Fruit fly (Drosophila melanogaster) whole organism, wandering third instar larva: ENCODE data around the gene CG6276.
A peak's percentile ranks its signal among the peaks of the same experiment; 100 is the strongest.

Experiments used
- Abd-B ChIP-seq: fragments of >200 bp; optimal IDR thresholded peaks from 2 replicates; lab custom pipeline; 2017; ENCODE audit warnings: missing biosample characterization, missing genetic modification characterization
- CG32264 ChIP-seq: fragments of 200-800 bp; sonication (Bioruptor generic); optimal IDR thresholded peaks from 2 replicates; lab custom pipeline; 2016; ENCODE audit warnings: missing biosample characterization, missing genetic modification characterization
- CG9705 ChIP-seq: fragments of 200-800 bp; sonication (Bioruptor generic); optimal IDR thresholded peaks from 2 replicates; lab custom pipeline; 2018; ENCODE audit warnings: missing biosample characterization, mild to moderate bottlenecking, missing genetic modification characterization
- CrebA ChIP-seq: fragments of 200-800 bp; sonication (Bioruptor generic); optimal IDR thresholded peaks from 2 replicates; lab custom pipeline; 2016; ENCODE audit warnings: missing biosample characterization, mild to moderate bottlenecking, missing genetic modification characterization, borderline replicate concordance
- Dfd ChIP-seq: fragments of >200 bp; optimal IDR thresholded peaks from 2 replicates; lab custom pipeline; 2017; ENCODE audit warnings: missing biosample characterization, missing genetic modification characterization
- Dif ChIP-seq: fragments of 200-275, 200-300 bp; sonication (Bioruptor generic); optimal IDR thresholded peaks from 2 replicates; lab custom pipeline; 2018; ENCODE audit warnings: missing biosample characterization, missing genetic modification characterization; ENCODE audit not compliant: partially characterized antibody
- GATAd ChIP-seq: sonication (Bioruptor generic); optimal IDR thresholded peaks from 2 replicates; lab custom pipeline; 2016; ENCODE audit warnings: missing biosample characterization, missing genetic modification characterization
- HLH106 ChIP-seq: fragments of 200-800 bp; optimal IDR thresholded peaks from 3 replicates; lab custom pipeline; 2019; ENCODE audit warnings: missing biosample characterization, mild to moderate bottlenecking, missing genetic modification characterization, moderate library complexity
- Hnf4 ChIP-seq: fragments of 200-800 bp; sonication (Bioruptor generic); optimal IDR thresholded peaks from 2 replicates; lab custom pipeline; 2016; ENCODE audit warnings: missing biosample characterization, mild to moderate bottlenecking, missing genetic modification characterization
- Hr78 ChIP-seq: fragments of >200 bp; optimal IDR thresholded peaks from 2 replicates; lab custom pipeline; 2017; ENCODE audit warnings: missing biosample characterization, missing genetic modification characterization
- Hr83 ChIP-seq: fragments of 200-300 bp; sonication (Bioruptor generic); optimal IDR thresholded peaks from 2 replicates; lab custom pipeline; 2016; ENCODE audit warnings: missing biosample characterization, mild to moderate bottlenecking, missing genetic modification characterization, moderate library complexity; ENCODE audit not compliant: poor library complexity, severe bottlenecking
- Jra ChIP-seq: sonication (Bioruptor generic); optimal IDR thresholded peaks from 2 replicates; lab custom pipeline; 2016; ENCODE audit warnings: missing biosample characterization, missing genetic modification characterization
- Mio ChIP-seq: sonication (Bioruptor generic); optimal IDR thresholded peaks from 2 replicates; lab custom pipeline; 2016; ENCODE audit warnings: missing biosample characterization, missing genetic modification characterization
- Myc ChIP-seq: fragments of >200 bp; optimal IDR thresholded peaks from 2 replicates; lab custom pipeline; 2017
- N ChIP-seq: fragments of >200 bp; optimal IDR thresholded peaks from 2 replicates; lab custom pipeline; 2018; ENCODE audit warnings: missing biosample characterization, missing external identifiers, missing genetic modification characterization
- OdsH ChIP-seq: fragments of 200-800 bp; sonication (Bioruptor generic); optimal IDR thresholded peaks from 2 replicates; lab custom pipeline; 2016; ENCODE audit warnings: missing biosample characterization, mild to moderate bottlenecking, missing genetic modification characterization
- Rel ChIP-seq, 2 experiments: fragments of 200-800 bp; sonication (Bioruptor generic) in 1 of 2; optimal IDR thresholded peaks; 2 replicates in 1 of 2; 3 replicates in 1 of 2; lab custom pipeline; 2016 to 2019; ENCODE audit warnings: mild to moderate bottlenecking in 2 of 2, missing biosample characterization in 2 of 2, missing genetic modification characterization in 2 of 2, moderate library complexity in 1 of 2
- Sp1 ChIP-seq: fragments of 200-800 bp; sonication (Bioruptor generic); optimal IDR thresholded peaks from 3 replicates; lab custom pipeline; 2019; ENCODE audit warnings: missing biosample characterization, mild to moderate bottlenecking, missing genetic modification characterization, moderate library complexity
- Vsx2 ChIP-seq: fragments of 200-300, 225-300 bp; sonication (Bioruptor generic); optimal IDR thresholded peaks from 2 replicates; lab custom pipeline; 2018; ENCODE audit warnings: missing biosample characterization, missing genetic modification characterization; ENCODE audit not compliant: partially characterized antibody
- br ChIP-seq: fragments of 200-800 bp; sonication (Bioruptor generic); optimal IDR thresholded peaks from 2 replicates; lab custom pipeline; 2016; ENCODE audit warnings: missing biosample characterization, missing genetic modification characterization
- brk ChIP-seq: fragments of 200-800 bp; sonication (Bioruptor generic); optimal IDR thresholded peaks from 2 replicates; lab custom pipeline; 2016; ENCODE audit warnings: missing biosample characterization, mild to moderate bottlenecking, missing genetic modification characterization
- dl ChIP-seq, 2 experiments: fragments of 175-275, 200-275 bp in 1 of 2; fragments of 200-275 bp in 1 of 2; sonication (Bioruptor generic); optimal IDR thresholded peaks; lab custom pipeline; 2018; ENCODE audit warnings: mild to moderate bottlenecking in 2 of 2, missing biosample characterization in 2 of 2, missing genetic modification characterization in 2 of 2, moderate library complexity in 2 of 2; ENCODE audit not compliant: partially characterized antibody in 2 of 2, insufficient read depth in 1 of 2
- dmrt93B ChIP-seq: fragments of 200-800 bp; sonication (Bioruptor generic); optimal IDR thresholded peaks from 2 replicates; lab custom pipeline; 2018; ENCODE audit warnings: missing biosample characterization, mild to moderate bottlenecking, missing genetic modification characterization
- dsf ChIP-seq: sonication (Bioruptor generic); optimal IDR thresholded peaks from 2 replicates; lab custom pipeline; 2016; ENCODE audit warnings: missing biosample characterization, missing genetic modification characterization, borderline replicate concordance
- ey ChIP-seq: fragments of 200-800 bp; sonication (Bioruptor generic); optimal IDR thresholded peaks from 2 replicates; lab custom pipeline; 2016; ENCODE audit warnings: missing biosample characterization, missing genetic modification characterization
- foxo ChIP-seq, 2 experiments: fragments of 200-800 bp; sonication (Bioruptor generic); optimal IDR thresholded peaks; 2 replicates in 1 of 2; 3 replicates in 1 of 2; lab custom pipeline; 2016 to 2017; ENCODE audit warnings: missing biosample characterization in 2 of 2, missing genetic modification characterization in 2 of 2
- fru ChIP-seq: fragments of 200-800 bp; sonication (Bioruptor generic); optimal IDR thresholded peaks from 3 replicates; lab custom pipeline; 2016; ENCODE audit warnings: missing biosample characterization, mild to moderate bottlenecking, missing genetic modification characterization
- h ChIP-seq: fragments of 200-800 bp; sonication (Bioruptor generic); optimal IDR thresholded peaks from 3 replicates; lab custom pipeline; 2016; ENCODE audit warnings: missing biosample characterization, mild to moderate bottlenecking, missing genetic modification characterization
- jim ChIP-seq: fragments of 175-275, 200-325 bp; sonication (Bioruptor generic); optimal IDR thresholded peaks from 2 replicates; lab custom pipeline; 2016; ENCODE audit warnings: missing biosample characterization, mild to moderate bottlenecking, missing genetic modification characterization
- lola ChIP-seq: fragments of >200 bp; optimal IDR thresholded peaks from 2 replicates; lab custom pipeline; 2017; ENCODE audit warnings: missing biosample characterization, missing genetic modification characterization
- pan ChIP-seq: fragments of >200 bp; optimal IDR thresholded peaks from 2 replicates; lab custom pipeline; 2017
- psq ChIP-seq: fragments of 200-800 bp; sonication (Bioruptor generic); optimal IDR thresholded peaks from 3 replicates; lab custom pipeline; 2017; ENCODE audit warnings: missing biosample characterization, mild to moderate bottlenecking, missing genetic modification characterization, moderate library complexity
- rgr ChIP-seq: fragments of 200-800 bp; sonication (Bioruptor generic); optimal IDR thresholded peaks from 3 replicates; lab custom pipeline; 2016; ENCODE audit warnings: missing biosample characterization, mild to moderate bottlenecking, missing genetic modification characterization
- sage ChIP-seq: fragments of 200-800 bp; sonication (Bioruptor generic); optimal IDR thresholded peaks from 2 replicates; lab custom pipeline; 2016; ENCODE audit warnings: missing biosample characterization, mild to moderate bottlenecking, missing genetic modification characterization
- sv ChIP-seq: fragments of 200-800 bp; sonication (Bioruptor generic); optimal IDR thresholded peaks from 3 replicates; lab custom pipeline; 2016; ENCODE audit warnings: missing biosample characterization, missing genetic modification characterization
- tai ChIP-seq: sonication (Bioruptor generic); optimal IDR thresholded peaks from 2 replicates; lab custom pipeline; 2016; ENCODE audit warnings: missing biosample characterization, missing genetic modification characterization
- usp ChIP-seq: fragments of >200 bp; optimal IDR thresholded peaks from 2 replicates; lab custom pipeline; 2017; ENCODE audit warnings: missing biosample characterization, missing genetic modification characterization
- woc ChIP-seq: sonication (Bioruptor generic); optimal IDR thresholded peaks from 2 replicates; lab custom pipeline; 2016; ENCODE audit warnings: missing biosample characterization, mild to moderate bottlenecking, missing genetic modification characterization

Gene CG6276

dm6 chr3R:15319912-15320746 is at the start of gene CG6276, which contains the start of gene CG44040:
Gene CG6276 (minus strand): TSS chr3R:15320069.
Gene CG44040 (plus strand): TSS chr3R:15320378.
- TF ChIP-seq lola (GFP tag; lab: Kevin White, UChicago): no peak
- no peak for TF ChIP-seq dsf (GFP tag; lab: Kevin White, UChicago)
- no peak for TF ChIP-seq br (GFP tag; lab: Kevin White, UChicago)
- TF ChIP-seq Hr78 (GFP tag; lab: Kevin White, UChicago): no peak
- TF ChIP-seq Dfd (GFP tag; lab: Kevin White, UChicago): no peak
- TF ChIP-seq dl (GFP tag; optimal IDR thresholded peaks at IDR 0.05; lab: Kevin White, UChicago; ENCODE audit: insufficient read depth in 1 of 2, partially characterized antibody in 2 of 2): no peak
- TF ChIP-seq pan: no peak
- TF ChIP-seq GATAd (GFP tag; lab: Kevin White, UChicago): no peak
- no peak for TF ChIP-seq jim
- no peak for TF ChIP-seq CG32264
- peak; percentile 58 for TF ChIP-seq fru (GFP tag; lab: Kevin White, UChicago)
- TF ChIP-seq brk (GFP tag; lab: Kevin White, UChicago): no peak
- peak; percentile 58 for TF ChIP-seq ey (GFP tag; lab: Kevin White, UChicago)
- TF ChIP-seq Jra: no peak
- TF ChIP-seq sv (GFP tag; lab: Kevin White, UChicago): no peak
- TF ChIP-seq rgr (GFP tag; lab: Kevin White, UChicago): peak; percentile 69
- TF ChIP-seq Rel (GFP tag; optimal IDR thresholded peaks at IDR 0.05; lab: Kevin White, UChicago): no peak
- peak; percentile 82 for TF ChIP-seq Rel (tag; optimal IDR thresholded peaks at IDR 0.05; lab: Kevin White, UChicago)
- no peak for TF ChIP-seq Hnf4 (GFP tag; lab: Kevin White, UChicago)
- TF ChIP-seq psq (GFP tag; lab: Kevin White, UChicago): peak; percentile 19
- no peak for TF ChIP-seq Vsx2 (GFP tag; lab: Kevin White, UChicago)
- no peak for TF ChIP-seq dmrt93B (GFP tag; lab: Kevin White, UChicago)
- TF ChIP-seq HLH106: peak; percentile 63
- no peak for TF ChIP-seq Abd-B (GFP tag; lab: Kevin White, UChicago)
- TF ChIP-seq N (GFP tag; lab: Kevin White, UChicago): no peak
- TF ChIP-seq foxo (GFP tag; optimal IDR thresholded peaks at IDR 0.05; lab: Kevin White, UChicago): peak in 1 of 2 experiments; percentile 59
- TF ChIP-seq Dif (GFP tag; lab: Kevin White, UChicago): no peak
- peak; percentile 63 for TF ChIP-seq woc
- TF ChIP-seq CG9705 (GFP tag; lab: Kevin White, UChicago): peak; percentile 47
- peak; percentile 20 for TF ChIP-seq Myc (lab: Kevin White, UChicago)
- no peak for TF ChIP-seq CrebA (GFP tag; lab: Kevin White, UChicago)
- TF ChIP-seq OdsH (GFP tag; lab: Kevin White, UChicago): peak; percentile 38
- TF ChIP-seq Hr83 (GFP tag; lab: Kevin White, UChicago): peak; percentile 45
- TF ChIP-seq h: peak; percentile 52
- no peak for TF ChIP-seq sage (GFP tag; lab: Kevin White, UChicago)
- no peak for TF ChIP-seq Mio
- TF ChIP-seq tai (GFP tag; lab: Kevin White, UChicago): no peak
- TF ChIP-seq usp (GFP tag; lab: Kevin White, UChicago): no peak
- no peak for TF ChIP-seq Sp1 (GFP tag; lab: Kevin White, UChicago)

dm6 chr3R:15367477-15367876 is 47.6 kb upstream of the CG6276 start, which contains the start of gene CG34404:
Gene CG34404 (minus strand): TSS chr3R:15367665.
- TF ChIP-seq GATAd (GFP tag; lab: Kevin White, UChicago) (no peak), rgr (GFP tag; lab: Kevin White, UChicago) (peak; percentile 8), sage (GFP tag; lab: Kevin White, UChicago) (no peak), Dif (GFP tag; lab: Kevin White, UChicago) (no peak), CrebA (GFP tag; lab: Kevin White, UChicago) (no peak), woc (no peak), foxo (GFP tag; optimal IDR thresholded peaks at IDR 0.05; lab: Kevin White, UChicago) (peak in 1 of 2 experiments; percentile 39), CG32264 (no peak)
- TF ChIP-seq, all 38 proteins: peak for 2
